Fruit fly (Drosophila melanogaster) whole organism, embryonic: ENCODE measurements around the gene GstO2.

ENCODE experiments used
- CG10147 ChIP-seq: fragments of 200-800 bp; sonication (Bioruptor generic); optimal IDR thresholded peaks from 2 replicates; lab custom pipeline; 2019; ENCODE audit warnings: missing biosample characterization, mild to moderate bottlenecking, missing genetic modification characterization, moderate library complexity
- CG10366 ChIP-seq: fragments of 200-800 bp; sonication (Bioruptor generic); IDR thresholded peaks from 2 replicates; pipeline ENCODE4 v1.3.6; 2022; ENCODE audit warnings: missing biosample characterization, missing genetic modification characterization
- CG10543 ChIP-seq: fragments of 200-800 bp; sonication (Bioruptor generic); optimal IDR thresholded peaks from 3 replicates; lab custom pipeline; 2017; ENCODE audit warnings: missing biosample characterization, mild to moderate bottlenecking, missing genetic modification characterization, moderate library complexity
- CG10654 ChIP-seq: fragments of 200-800 bp; sonication (Bioruptor generic); optimal IDR thresholded peaks from 2 replicates; lab custom pipeline; 2016; ENCODE audit warnings: missing biosample characterization, missing genetic modification characterization
- CG14014 ChIP-seq: fragments of 200-800 bp; sonication (Bioruptor generic); IDR thresholded peaks from 2 replicates; pipeline ENCODE4 v1.3.6; 2022; ENCODE audit warnings: missing biosample characterization, missing genetic modification characterization
- CG14667 ChIP-seq: fragments of 200-800 bp; sonication (Bioruptor generic); IDR thresholded peaks from 2 replicates; pipeline ENCODE4 v1.3.6; 2022; ENCODE audit warnings: missing biosample characterization, missing genetic modification characterization
- CG14860 ChIP-seq: fragments of 200-800 bp; sonication (Bioruptor generic); IDR thresholded peaks from 3 replicates; pipeline ENCODE4 v1.3.6; 2022; ENCODE audit warnings: missing biosample characterization, missing genetic modification characterization; ENCODE audit not compliant: partially characterized antibody
- CG1529 ChIP-seq: fragments of 200-800 bp; sonication (Bioruptor generic); optimal IDR thresholded peaks from 3 replicates; lab custom pipeline; 2018; ENCODE audit warnings: missing biosample characterization, missing genetic modification characterization
- CG16779 ChIP-seq: fragments of 200-800 bp; sonication (Bioruptor generic); IDR thresholded peaks from 2 replicates; pipeline ENCODE4 v1.3.6; 2022; ENCODE audit warnings: missing biosample characterization, missing genetic modification characterization
- CG16863 ChIP-seq: fragments of 200-800 bp; sonication (Bioruptor generic); optimal IDR thresholded peaks from 3 replicates; lab custom pipeline; 2016; ENCODE audit warnings: missing biosample characterization, missing genetic modification characterization
- CG17385 ChIP-seq: fragments of 200-800 bp; sonication (Bioruptor generic); optimal IDR thresholded peaks from 3 replicates; lab custom pipeline; 2018; ENCODE audit warnings: missing biosample characterization, mild to moderate bottlenecking, missing genetic modification characterization
- CG17612 ChIP-seq: fragments of 200-800 bp; sonication (Bioruptor generic); IDR thresholded peaks from 2 replicates; pipeline ENCODE4 v1.3.6; 2022; ENCODE audit warnings: missing biosample characterization, missing genetic modification characterization
- CG17912 ChIP-seq: fragments of 200-800 bp; sonication (Bioruptor generic); optimal IDR thresholded peaks from 2 replicates; lab custom pipeline; 2018; ENCODE audit warnings: missing biosample characterization, mild to moderate bottlenecking, missing genetic modification characterization
- CG18599 ChIP-seq: fragments of 200-800 bp; sonication (Bioruptor generic); optimal IDR thresholded peaks from 3 replicates; lab custom pipeline; 2017; ENCODE audit warnings: missing biosample characterization, missing genetic modification characterization, mild to moderate bottlenecking, moderate library complexity, missing genetic modification reagents
- CG30020 ChIP-seq: fragments of 200-800 bp; optimal IDR thresholded peaks from 2 replicates; lab custom pipeline; 2019; ENCODE audit warnings: missing biosample characterization, mild to moderate bottlenecking, missing genetic modification characterization, moderate library complexity
- CG3847 ChIP-seq: fragments of 200-800 bp; sonication (Bioruptor generic); IDR thresholded peaks from 2 replicates; pipeline ENCODE4 v1.3.6; 2022; ENCODE audit warnings: missing biosample characterization, missing genetic modification characterization
- CG4617 ChIP-seq: fragments of 200-800 bp; sonication (Bioruptor generic); optimal IDR thresholded peaks from 3 replicates; lab custom pipeline; 2016; ENCODE audit warnings: missing biosample characterization, missing genetic modification characterization, borderline replicate concordance
- CG4707 ChIP-seq: fragments of 200-800 bp; sonication (Bioruptor generic); optimal IDR thresholded peaks from 2 replicates; lab custom pipeline; 2018; ENCODE audit warnings: missing biosample characterization, mild to moderate bottlenecking, missing genetic modification characterization, moderate library complexity
- CG5953 ChIP-seq: fragments of 200-800 bp; sonication (Bioruptor generic); IDR thresholded peaks from 2 replicates; pipeline ENCODE4 v1.3.6; 2022; ENCODE audit warnings: missing biosample characterization, missing genetic modification characterization
- CG6654 ChIP-seq: fragments of 200-800 bp; sonication (Bioruptor generic); optimal IDR thresholded peaks from 2 replicates; lab custom pipeline; 2017; ENCODE audit warnings: missing biosample characterization, mild to moderate bottlenecking, missing genetic modification characterization
- CG7963 ChIP-seq: fragments of 200-800 bp; sonication (Bioruptor generic); IDR thresholded peaks from 3 replicates; pipeline ENCODE4 v1.3.6; 2022; ENCODE audit warnings: missing biosample characterization, missing genetic modification characterization; ENCODE audit not compliant: partially characterized antibody
- CG8388 ChIP-seq: fragments of 200-800 bp; sonication (Bioruptor generic); optimal IDR thresholded peaks from 2 replicates; lab custom pipeline; 2019; ENCODE audit warnings: missing biosample characterization, mild to moderate bottlenecking, missing genetic modification characterization, moderate library complexity
- CG9437 ChIP-seq: fragments of 200-800 bp; sonication (Bioruptor generic); optimal IDR thresholded peaks from 2 replicates; lab custom pipeline; 2018; ENCODE audit warnings: missing biosample characterization, mild to moderate bottlenecking, missing genetic modification characterization
- CG9876 ChIP-seq: fragments of 200-800 bp; sonication (Bioruptor generic); optimal IDR thresholded peaks from 2 replicates; lab custom pipeline; 2016; ENCODE audit warnings: missing biosample characterization, missing genetic modification characterization
- Dfd ChIP-seq, 2 experiments: fragments of >200 bp; optimal IDR thresholded peaks; 2 replicates each; lab custom pipeline; 2017; ENCODE audit warnings: missing biosample characterization in 2 of 2, missing genetic modification characterization in 2 of 2
- Eip74EF ChIP-seq, 2 experiments: fragments of 200-800 bp in 1 of 2; fragments of >200 bp in 1 of 2; sonication (Bioruptor generic) in 1 of 2; optimal IDR thresholded peaks; 2 replicates each; lab custom pipeline; 2017 to 2019; ENCODE audit warnings: missing biosample characterization in 2 of 2, missing genetic modification characterization in 2 of 2, mild to moderate bottlenecking in 1 of 2, moderate library complexity in 1 of 2
- Hr3 ChIP-seq: fragments of 200-800 bp; sonication (Bioruptor generic); optimal IDR thresholded peaks from 3 replicates; lab custom pipeline; 2016; ENCODE audit warnings: missing biosample characterization, missing genetic modification characterization
- Hr51 ChIP-seq, 2 experiments: fragments of 200-800 bp; sonication (Bioruptor generic); optimal IDR thresholded peaks; 2 replicates in 1 of 2; 3 replicates in 1 of 2; lab custom pipeline; 2016 to 2018; ENCODE audit warnings: missing biosample characterization in 2 of 2, missing genetic modification characterization in 2 of 2, mild to moderate bottlenecking in 1 of 2, moderate library complexity in 1 of 2
- Jarid2 ChIP-seq: fragments of 200-800 bp; sonication (Bioruptor generic); optimal IDR thresholded peaks from 3 replicates; lab custom pipeline; 2017; ENCODE audit warnings: mild to moderate bottlenecking, missing biosample characterization, missing genetic modification reagents, missing genetic modification characterization
- Lhr ChIP-seq: fragments of 200-800 bp; sonication (Bioruptor generic); optimal IDR thresholded peaks from 3 replicates; lab custom pipeline; 2017; ENCODE audit warnings: mild to moderate bottlenecking, missing biosample characterization, missing genetic modification reagents, missing genetic modification characterization
- MBD-R2 ChIP-seq: fragments of 200-800 bp; sonication (Bioruptor generic); IDR thresholded peaks from 2 replicates; pipeline ENCODE4 v1.3.6; 2022; ENCODE audit warnings: missing biosample characterization, missing genetic modification characterization
- MESR4 ChIP-seq: fragments of 200-800 bp; sonication (Bioruptor generic); optimal IDR thresholded peaks from 2 replicates; lab custom pipeline; 2018; ENCODE audit warnings: missing biosample characterization, mild to moderate bottlenecking, missing genetic modification characterization, moderate library complexity
- Optix ChIP-seq: fragments of 200-800 bp; sonication (Bioruptor generic); IDR thresholded peaks from 3 replicates; pipeline ENCODE4 v1.3.6; 2022; ENCODE audit warnings: missing biosample characterization, missing genetic modification characterization
- Tbp ChIP-seq: fragments of >200 bp; optimal IDR thresholded peaks from 2 replicates; lab custom pipeline; 2018; ENCODE audit warnings: missing biosample characterization, missing genetic modification characterization
- Vsx1 ChIP-seq: fragments of 200-800 bp; sonication (Bioruptor generic); optimal IDR thresholded peaks from 2 replicates; lab custom pipeline; 2017; ENCODE audit warnings: missing biosample characterization, mild to moderate bottlenecking, missing genetic modification characterization, missing genetic modification reagents
- aop ChIP-seq: fragments of 200-800 bp; sonication (Bioruptor generic); IDR thresholded peaks from 2 replicates; pipeline ENCODE4 v1.3.6; 2022; ENCODE audit warnings: missing biosample characterization, missing genetic modification characterization
- chn ChIP-seq: fragments of 200-800 bp; sonication (Bioruptor generic); optimal IDR thresholded peaks from 2 replicates; lab custom pipeline; 2016; ENCODE audit warnings: missing biosample characterization, missing genetic modification characterization
- dimm ChIP-seq: fragments of 200-800 bp; sonication (Bioruptor generic); IDR thresholded peaks from 2 replicates; pipeline ENCODE4 v1.3.6; 2022; ENCODE audit warnings: missing biosample characterization, missing genetic modification characterization
- ems ChIP-seq: fragments of 200-800 bp; sonication (Bioruptor generic); optimal IDR thresholded peaks from 3 replicates; lab custom pipeline; 2016; ENCODE audit warnings: missing biosample characterization, missing genetic modification characterization
- exex ChIP-seq: fragments of 200-800 bp; sonication (Bioruptor generic); optimal IDR thresholded peaks from 4 replicates; lab custom pipeline; 2018; ENCODE audit warnings: missing biosample characterization, mild to moderate bottlenecking, missing genetic modification characterization, moderate library complexity
- gfzf ChIP-seq: fragments of 200-800 bp; sonication (Bioruptor generic); optimal IDR thresholded peaks from 2 replicates; lab custom pipeline; 2016; ENCODE audit warnings: missing biosample characterization, mild to moderate bottlenecking, missing genetic modification characterization, moderate library complexity
- gsb-n ChIP-seq: fragments of 200-800 bp; sonication (Bioruptor generic); optimal IDR thresholded peaks from 3 replicates; lab custom pipeline; 2018; ENCODE audit warnings: missing biosample characterization, mild to moderate bottlenecking, missing genetic modification characterization
- inv ChIP-seq: fragments of 200-800 bp; sonication (Bioruptor generic); IDR thresholded peaks from 2 replicates; pipeline ENCODE4 v1.3.6; 2022; ENCODE audit warnings: missing biosample characterization, missing genetic modification characterization; ENCODE audit not compliant: partially characterized antibody
- kay ChIP-seq: fragments of 200-800 bp; sonication (Bioruptor generic); optimal IDR thresholded peaks from 2 replicates; lab custom pipeline; 2016; ENCODE audit warnings: missing biosample characterization, missing genetic modification characterization
- slou ChIP-seq: fragments of 200-800 bp; sonication (Bioruptor generic); optimal IDR thresholded peaks from 3 replicates; lab custom pipeline; 2016; ENCODE audit warnings: missing biosample characterization, missing genetic modification characterization
- sug ChIP-seq: fragments of 200-800 bp; optimal IDR thresholded peaks from 2 replicates; lab custom pipeline; 2019; ENCODE audit warnings: missing biosample characterization, mild to moderate bottlenecking, missing genetic modification characterization, moderate library complexity
- unc-4 ChIP-seq: fragments of 200-800 bp; sonication (Bioruptor generic); IDR thresholded peaks from 2 replicates; pipeline ENCODE4 v1.3.6; 2022; ENCODE audit warnings: missing biosample characterization, missing genetic modification characterization; ENCODE audit not compliant: partially characterized antibody
- z ChIP-seq: fragments of 200-800 bp; sonication (Bioruptor generic); IDR thresholded peaks from 3 replicates; pipeline ENCODE4 v1.3.6; 2022; ENCODE audit warnings: missing biosample characterization, missing genetic modification characterization

GstO2 gene

dm6 chr3L:8534386-8535306 is 11.3 kb upstream of the GstO2 start, which contains the start of gene ergic53 (continued):
- TF ChIP-seq unc-4 (no peak; the same call in none of the 2 replicates), dimm (GFP tag; lab: Robert Waterston, UW) (no peak; the same call in 1 of the 2 replicates), CG14667 (no peak), Dfd (GFP tag; optimal IDR thresholded peaks at IDR 0.05; lab: Kevin White, UChicago) (no peak), CG10147 (no peak), CG14860 (GFP tag; lab: Robert Waterston, UW) (peak; percentile 70; the same call in 2 of the 3 replicates), Jarid2 (GFP tag; lab: Kevin White, UChicago) (no peak), sug (tag; lab: Kevin White, UChicago) (peak; percentile 28), CG9437 (GFP tag; lab: Kevin White, UChicago) (no peak), CG9876 (GFP tag; lab: Kevin White, UChicago) (no peak), CG10366 (no peak), aop (GFP tag; lab: Robert Waterston, UW) (no peak), CG10654 (GFP tag; lab: Kevin White, UChicago) (no peak), gsb-n (no peak), CG3847 (GFP tag; lab: Robert Waterston, UW) (no peak), Hr3 (no peak), CG17912 (no peak), Optix (GFP tag; lab: Robert Waterston, UW) (no peak), CG17612 (GFP tag; lab: Robert Waterston, UW) (no peak), ems (GFP tag; lab: Kevin White, UChicago) (no peak), CG17385 (GFP tag; lab: Kevin White, UChicago) (no peak), MBD-R2 (GFP tag; lab: Robert Waterston, UW) (peak; percentile 87), Lhr (GFP tag; lab: Kevin White, UChicago) (no peak), CG16863 (GFP tag; lab: Kevin White, UChicago) (no peak), CG1529 (GFP tag; lab: Kevin White, UChicago) (no peak), CG4617 (GFP tag; lab: Kevin White, UChicago) (peak; percentile 8), inv (GFP tag; lab: Robert Waterston, UW) (peak; percentile 56), CG30020 (peak; percentile 18), MESR4 (peak; percentile 96), CG16779 (no peak), Vsx1 (GFP tag; lab: Kevin White, UChicago) (no peak), CG5953 (GFP tag; lab: Robert Waterston, UW) (no peak), CG14014 (GFP tag; lab: Robert Waterston, UW) (no peak), chn (GFP tag; lab: Kevin White, UChicago) (peak; percentile 13), slou (GFP tag; lab: Kevin White, UChicago) (no peak), CG6654 (GFP tag; lab: Kevin White, UChicago) (no peak), CG8388 (no peak), gfzf (GFP tag; lab: Kevin White, UChicago) (no peak), Eip74EF (GFP tag; optimal IDR thresholded peaks at IDR 0.05; lab: Kevin White, UChicago) (no peak), z (GFP tag; lab: Robert Waterston, UW) (no peak), exex (tag; lab: Kevin White, UChicago) (peak; percentile 33), CG18599 (GFP tag; lab: Kevin White, UChicago) (no peak), CG4707 (no peak), Hr51 (GFP tag; optimal IDR thresholded peaks at IDR 0.05; lab: Kevin White, UChicago) (no peak), Tbp (GFP tag; lab: Kevin White, UChicago) (no peak), CG7963 (GFP tag; lab: Robert Waterston, UW) (peak; percentile 73; the same call in 2 of the 3 replicates), CG10543 (GFP tag; lab: Kevin White, UChicago) (no peak), kay (GFP tag; lab: Kevin White, UChicago) (no peak)
